Worm (Caenorhabditis elegans) whole organism, young adult: ENCODE results near the gene F46F5.13.

ENCODE experiments used
- F37B4.10 ChIP-seq: fragments of 200-800 bp; sonication (Bioruptor generic); IDR thresholded peaks from 2 replicates; pipeline ENCODE4 v1.3.6; 2022; ENCODE audit warnings: missing genetic modification characterization, missing compliant biosample characterization
- F49E8.2 ChIP-seq: sonication (generic microtip); optimal IDR thresholded peaks from 3 replicates; lab custom pipeline; 2017; ENCODE audit warnings: missing genetic modification characterization, mild to moderate bottlenecking, missing compliant biosample characterization, antibody characterized with exemption, moderate library complexity; ENCODE audit not compliant: insufficient read depth
- cebp-2 ChIP-seq: fragments of 200-800 bp; sonication (Bioruptor generic); IDR thresholded peaks from 2 replicates; pipeline ENCODE4 v1.3.6; 2022; ENCODE audit warnings: missing genetic modification characterization, missing compliant biosample characterization
- dpl-1 ChIP-seq: fragments of 150-350 bp; optimal IDR thresholded peaks from 2 replicates; lab custom pipeline; 2014; ENCODE audit warnings: missing biosample characterization, missing genetic modification reagents, missing genetic modification characterization
- hlh-12 ChIP-seq: sonication (generic microtip); optimal IDR thresholded peaks from 2 replicates; lab custom pipeline; 2016; ENCODE audit warnings: missing genetic modification characterization, missing compliant biosample characterization
- hlh-26 ChIP-seq: fragments of 200-800 bp; sonication (Bioruptor generic); conservative IDR thresholded peaks from 2 replicates; pipeline ENCODE4 v1.3.6; 2022; ENCODE audit warnings: missing genetic modification reagents, missing genetic modification characterization, missing compliant biosample characterization
- let-607 ChIP-seq, 2 experiments: fragments of 200-800 bp in 1 of 2; sonication (Bioruptor generic) in 1 of 2; sonication (generic microtip) in 1 of 2; optimal IDR thresholded peaks; 2 replicates each; lab custom pipeline; 2016 to 2018; ENCODE audit warnings: mild to moderate bottlenecking in 2 of 2, missing compliant biosample characterization in 2 of 2, missing genetic modification characterization in 2 of 2, moderate library complexity in 2 of 2, missing genotype in 1 of 2
- madf-8 ChIP-seq: fragments of 200-800 bp; sonication (Bioruptor generic); conservative IDR thresholded peaks from 2 replicates; pipeline ENCODE4 v1.3.6; 2022; ENCODE audit warnings: missing genetic modification reagents, missing genetic modification characterization, missing compliant biosample characterization
- pha-4 ChIP-seq: fragments of 150-350 bp; sonication (generic microtip); optimal IDR thresholded peaks from 2 replicates; lab custom pipeline; 2014; ENCODE audit warnings: missing biosample characterization, missing genetic modification reagents, missing genetic modification characterization
- sdz-38 ChIP-seq: sonication (generic microtip); optimal IDR thresholded peaks from 2 replicates; lab custom pipeline; 2016; ENCODE audit warnings: missing genotype, missing genetic modification characterization, missing compliant biosample characterization
- unc-62 ChIP-seq: fragments of 150-350 bp; optimal IDR thresholded peaks from 2 replicates; lab custom pipeline; 2014; ENCODE audit warnings: missing biosample characterization, missing genetic modification reagents, missing genetic modification characterization
- ztf-18 ChIP-seq: sonication (generic microtip); optimal IDR thresholded peaks from 2 replicates; lab custom pipeline; 2016; ENCODE audit warnings: missing genotype, mild to moderate bottlenecking, missing genetic modification characterization, missing compliant biosample characterization
- ztf-25 ChIP-seq: fragments of 200-800 bp; sonication (Bioruptor generic); IDR thresholded peaks from 2 replicates; pipeline ENCODE4 v1.3.6; 2022; ENCODE audit warnings: missing genetic modification reagents, missing genetic modification characterization, missing compliant biosample characterization

DNA sequence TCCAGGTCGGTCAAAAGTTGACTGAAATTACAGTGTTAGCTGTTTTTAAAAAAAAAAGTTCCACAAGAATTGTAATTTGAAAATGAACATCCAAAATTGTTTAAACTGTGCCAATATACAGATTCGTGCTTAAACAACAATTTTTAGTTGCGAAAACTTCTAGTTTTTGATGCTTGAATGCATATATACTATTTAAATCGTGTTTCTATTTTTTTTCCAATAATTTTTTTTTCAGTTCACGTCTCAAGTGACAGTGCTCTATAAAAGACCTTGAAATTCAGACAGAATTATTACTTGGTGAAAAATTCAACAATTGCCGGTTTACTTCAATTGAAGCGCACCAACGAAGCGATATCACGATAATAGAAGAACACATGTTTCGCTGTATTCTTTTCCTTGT lies 16.2 kb upstream of the F46F5.13 start, which contains the start of gene F46F5.16:
- TF ChIP-seq hlh-26 (GFP tag; lab: Robert Waterston, UW) = no peak
- no peak for TF ChIP-seq let-607 (tag; optimal IDR thresholded peaks at IDR 0.05; lab: Kevin White, UChicago)
- TF ChIP-seq cebp-2 = no peak
- TF ChIP-seq ztf-25 = no peak
- TF ChIP-seq ztf-18 = no peak
- no peak for TF ChIP-seq madf-8 (GFP tag; lab: Robert Waterston, UW)
- no peak for TF ChIP-seq pha-4 (tag; lab: Kevin White, UChicago)
- no peak for TF ChIP-seq F37B4.10 (GFP tag; lab: Robert Waterston, UW)
- no peak for TF ChIP-seq dpl-1 (GFP tag; lab: Kevin White, UChicago)
- TF ChIP-seq sdz-38 (tag; lab: Kevin White, UChicago) = no peak
- TF ChIP-seq unc-62 (GFP tag; lab: Kevin White, UChicago) = no peak
- no peak for TF ChIP-seq hlh-12 (tag; lab: Kevin White, UChicago)
- TF ChIP-seq F49E8.2 (tag; lab: Kevin White, UChicago) = no peak
